Worm (Caenorhabditis elegans): ENCODE measurements around the gene nhr-8.

nhr-8 gene

ce11 chrIV:7763748-7764147, 53.0 kb downstream of the nhr-8 start, which contains the start of the genes C46A5.6 and C46A5.1:
Gene C46A5.6, minus strand, starts transcription at chrIV:7763848.
Gene C46A5.1, plus strand, starts transcription at chrIV:7763931.
- no peak for TF ChIP-seq fkh-10 (GFP tag; optimal IDR thresholded peaks at IDR 0.05)
- no peak for TF ChIP-seq ceh-14 (tag; optimal IDR thresholded peaks at IDR 0.05)
- no peak for TF ChIP-seq che-1 (tag; optimal IDR thresholded peaks at IDR 0.05)
- no peak for TF ChIP-seq ttx-3 (tag; optimal IDR thresholded peaks at IDR 0.05)
- TF ChIP-seq eyg-1 (tag; optimal IDR thresholded peaks at IDR 0.05) = no peak
- TF ChIP-seq tbx-7 (tag; optimal IDR thresholded peaks at IDR 0.05) = no peak
- TF ChIP-seq pqm-1 (tag; optimal IDR thresholded peaks at IDR 0.05) = no peak
- no peak for TF ChIP-seq ceh-30 (tag; optimal IDR thresholded peaks at IDR 0.05)
- no peak for TF ChIP-seq ceh-9 (tag; optimal IDR thresholded peaks at IDR 0.05)

All from whole organism, late embryonic.